Fruit fly (Drosophila melanogaster) whole organism, larva: ENCODE results near the gene Tpc1.

ENCODE experiments used
- noc ChIP-seq: fragments of 200-800 bp; sonication (Bioruptor generic); optimal IDR thresholded peaks from 3 replicates; lab custom pipeline; 2019; ENCODE audit warnings: missing biosample characterization, mild to moderate bottlenecking, missing genetic modification characterization, moderate library complexity

Tpc1 gene

DNA sequence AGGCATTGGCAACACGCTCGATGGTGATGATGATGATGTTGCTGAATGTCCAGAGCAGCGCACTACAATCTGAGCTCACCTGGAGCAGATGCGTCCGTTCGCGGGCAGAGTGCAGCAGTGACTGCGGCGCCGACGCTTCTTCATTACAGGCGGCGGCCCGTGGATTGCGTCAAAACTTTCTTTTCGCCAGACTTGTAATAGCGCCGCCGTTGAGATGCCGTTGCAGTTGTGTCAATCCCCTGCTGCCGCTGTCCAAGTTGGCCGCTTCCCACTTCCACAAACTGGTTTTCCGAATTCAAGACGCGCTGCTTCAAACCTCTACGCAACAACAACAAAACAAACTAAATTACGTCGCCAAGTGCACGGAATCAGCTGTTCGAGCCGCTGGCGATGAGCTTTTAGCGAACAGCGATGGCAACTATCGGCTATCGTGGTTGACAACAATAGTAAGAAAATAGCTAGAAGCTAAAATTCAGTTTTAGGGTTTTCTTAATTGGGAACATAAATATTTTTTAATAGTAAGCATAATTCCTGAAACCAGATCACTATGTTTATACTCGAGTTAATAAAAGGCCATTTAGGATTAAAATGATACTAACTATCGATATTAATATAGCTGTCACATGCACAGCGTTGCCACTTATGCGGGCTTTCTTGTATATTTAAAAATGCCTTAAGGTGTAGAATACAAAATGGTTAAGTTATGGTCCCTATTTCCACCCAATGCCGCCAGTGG lies at the start of gene Tpc1:
Gene Tpc1, minus strand, starts transcription at position 365 of the 736 bp plus-strand sequence.
- TF ChIP-seq noc (tag; lab: Kevin White, UChicago) = no peak

DNA sequence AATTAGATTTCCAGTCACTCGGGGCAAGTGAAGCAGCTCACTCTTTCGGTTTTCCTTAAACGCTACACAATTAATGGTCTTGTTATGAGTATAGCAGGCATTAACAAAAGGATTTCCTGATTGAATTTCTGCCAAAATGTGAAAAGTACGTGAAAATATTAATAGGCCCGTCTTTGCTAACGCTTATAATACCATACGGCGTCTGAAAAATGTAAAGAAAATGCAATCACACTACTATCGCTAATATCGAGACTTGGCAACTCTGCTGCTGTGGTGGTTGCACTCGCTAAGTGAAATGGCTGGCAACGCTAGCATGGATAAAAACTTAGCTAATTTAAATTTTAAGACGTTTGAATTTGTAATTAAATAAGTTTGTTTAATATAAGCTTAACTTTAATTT lies 11.3 kb upstream of the Tpc1 start, which contains the start of gene CG6621:
Gene CG6621, minus strand, starts transcription at position 205 of the 400 bp plus-strand sequence.
- no peak for TF ChIP-seq noc (tag; lab: Kevin White, UChicago)

DNA sequence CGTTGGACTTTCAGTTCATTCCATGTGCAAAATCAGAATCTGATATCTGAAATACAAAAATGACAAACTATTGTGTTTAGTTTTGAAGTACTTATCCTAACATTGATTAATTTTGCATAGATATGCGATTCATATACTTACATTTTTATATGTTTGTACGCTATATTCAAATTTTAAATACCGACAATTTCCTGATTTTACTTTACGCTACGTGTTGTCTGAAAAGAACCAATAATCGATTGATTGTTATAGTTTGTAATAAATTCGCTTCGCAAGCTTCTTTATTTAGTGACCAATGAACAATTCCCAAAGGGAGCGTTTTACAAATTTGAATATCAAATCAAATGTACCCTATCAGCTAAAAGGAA lies 7.5 kb upstream of the Tpc1 start, which contains the start of gene Ak3:
Gene Ak3, minus strand, starts transcription at position 69 of the 368 bp plus-strand sequence.
- TF ChIP-seq noc (tag; lab: Kevin White, UChicago) = no peak

DNA sequence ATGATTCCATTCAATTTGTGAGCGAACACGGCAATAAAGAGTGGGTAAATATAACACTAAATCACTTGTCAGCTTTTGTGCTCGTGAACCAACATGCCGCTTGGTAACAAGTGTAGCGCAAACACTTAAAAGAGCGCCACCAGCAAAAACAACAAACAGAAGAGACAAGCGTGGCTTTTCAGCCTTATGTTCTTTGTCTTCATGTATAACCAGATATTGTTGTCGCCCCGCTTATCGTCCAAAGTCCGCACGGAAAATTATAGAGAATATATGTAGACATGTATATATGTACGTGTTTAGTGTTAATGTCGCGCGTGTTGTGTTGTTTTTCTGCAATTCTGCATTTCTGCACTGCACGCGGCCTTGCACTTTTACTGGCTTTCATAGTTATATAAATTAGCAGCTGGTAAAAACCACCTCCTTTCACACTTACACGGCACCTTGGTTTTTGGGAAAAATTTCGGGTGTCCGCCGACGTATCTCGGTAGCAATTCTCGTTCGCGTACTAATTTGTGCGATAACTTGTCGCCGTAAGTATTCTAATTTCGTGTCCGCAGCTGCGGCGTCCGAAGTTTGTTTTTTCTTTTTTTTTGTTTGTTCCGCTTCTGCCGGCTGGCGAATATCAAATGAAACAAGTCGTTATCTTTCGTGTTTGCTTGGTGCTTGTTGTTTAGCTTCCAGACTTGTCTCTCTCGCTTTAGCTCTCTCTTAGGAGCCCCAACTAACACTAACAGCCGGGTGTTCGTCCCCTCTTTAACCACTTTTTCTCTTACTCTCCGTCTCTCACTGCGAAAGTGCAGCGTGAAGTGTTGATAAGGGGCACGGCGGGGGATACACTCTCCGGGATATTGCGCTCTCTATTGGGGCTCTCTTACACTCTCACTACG lies 6.9 kb upstream of the Tpc1 start:
- TF ChIP-seq noc (tag; lab: Kevin White, UChicago) = peak; percentile 76

DNA sequence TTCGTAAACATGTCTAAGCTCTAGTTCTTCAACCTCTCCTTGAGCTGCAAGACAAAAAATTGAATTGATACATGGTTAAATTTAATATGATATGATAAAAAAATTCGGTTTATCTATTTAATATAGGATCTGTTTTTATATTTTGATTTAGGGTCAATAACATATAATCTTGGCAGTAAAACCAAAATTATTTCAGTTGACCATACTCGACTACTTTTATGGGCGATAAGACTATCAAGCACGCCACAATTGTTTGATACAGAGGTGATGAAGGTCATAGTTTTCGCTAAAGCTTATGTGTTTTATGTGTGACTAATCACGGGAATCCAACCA lies 6.3 kb upstream of the Tpc1 start:
- TF ChIP-seq noc (tag; lab: Kevin White, UChicago) = peak; percentile 48

DNA sequence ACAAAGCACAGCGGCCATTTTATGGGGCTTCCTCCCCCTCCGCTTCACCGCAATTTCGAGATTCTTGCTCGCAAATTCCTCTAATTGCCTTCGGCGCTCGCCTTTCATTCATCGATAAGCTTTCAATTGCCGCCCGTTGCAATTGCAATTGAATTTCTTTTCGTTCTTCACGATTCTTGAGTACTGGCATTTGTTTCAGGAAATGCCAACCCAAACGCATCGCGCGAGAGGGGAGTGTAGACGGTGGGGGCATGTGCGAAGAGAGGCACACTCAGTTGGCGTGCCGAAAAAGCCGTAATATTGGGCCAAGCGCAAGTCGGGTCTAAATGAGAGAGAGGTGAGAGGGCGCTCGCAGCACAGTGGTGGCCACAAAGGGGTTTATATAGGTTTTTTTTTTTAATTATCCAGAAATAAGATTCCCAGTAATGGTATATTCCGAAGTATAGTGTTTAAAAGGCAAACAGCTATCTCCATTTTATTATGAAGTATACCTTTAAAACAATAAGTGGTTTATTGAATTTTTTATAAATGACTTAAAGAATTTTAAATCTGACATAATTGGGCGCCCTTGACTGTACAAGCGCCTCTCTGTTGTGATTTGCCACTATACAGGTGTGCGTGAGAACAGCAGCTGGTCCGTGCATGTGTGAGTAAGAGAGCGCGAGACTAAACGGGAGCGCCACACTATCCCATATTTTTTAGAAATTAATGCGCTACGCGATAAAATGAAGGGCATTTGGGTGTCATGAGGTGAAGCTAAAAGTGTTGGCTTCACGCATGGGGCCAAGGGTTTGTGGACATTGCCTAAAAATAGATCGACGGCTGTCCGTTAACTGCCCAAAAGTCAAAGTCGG lies 4.7 kb upstream of the Tpc1 start:
- peak; percentile 96 for TF ChIP-seq noc (tag; lab: Kevin White, UChicago)

DNA sequence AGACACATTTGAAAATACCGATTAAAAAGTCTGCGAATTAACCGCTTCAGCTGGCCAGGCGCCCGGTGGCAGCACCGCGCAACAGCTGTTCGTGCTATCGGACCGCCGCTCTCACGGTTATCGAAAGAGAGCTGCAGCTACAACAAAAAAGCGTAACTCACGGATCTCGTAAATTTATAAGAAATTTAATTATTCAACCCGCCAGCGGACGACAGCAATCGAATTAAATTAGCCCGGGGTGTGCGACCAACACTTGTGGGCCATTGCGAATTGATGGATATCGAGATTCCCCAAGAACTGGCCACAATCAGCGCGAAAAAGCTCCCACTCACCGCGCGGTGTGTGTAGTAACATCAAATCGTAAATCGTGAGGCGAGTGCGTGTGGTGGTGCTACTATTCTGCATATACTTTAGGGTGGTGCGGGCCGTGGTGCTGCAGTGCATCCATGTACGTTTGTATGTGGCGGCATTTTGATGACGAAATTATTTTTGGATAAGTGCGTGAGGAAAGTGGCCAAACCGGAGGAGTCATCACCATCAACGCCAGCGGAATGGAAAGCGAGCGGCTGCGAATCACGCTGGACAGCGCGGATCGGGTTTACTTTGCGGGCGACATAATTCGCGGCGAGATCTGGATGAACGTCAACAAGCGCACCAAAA lies 3.6 kb upstream of the Tpc1 start, which contains the start of gene Leash:
Gene Leash, plus strand, starts transcription at position 119 of the 660 bp plus-strand sequence.
- no peak for TF ChIP-seq noc (tag; lab: Kevin White, UChicago)

DNA sequence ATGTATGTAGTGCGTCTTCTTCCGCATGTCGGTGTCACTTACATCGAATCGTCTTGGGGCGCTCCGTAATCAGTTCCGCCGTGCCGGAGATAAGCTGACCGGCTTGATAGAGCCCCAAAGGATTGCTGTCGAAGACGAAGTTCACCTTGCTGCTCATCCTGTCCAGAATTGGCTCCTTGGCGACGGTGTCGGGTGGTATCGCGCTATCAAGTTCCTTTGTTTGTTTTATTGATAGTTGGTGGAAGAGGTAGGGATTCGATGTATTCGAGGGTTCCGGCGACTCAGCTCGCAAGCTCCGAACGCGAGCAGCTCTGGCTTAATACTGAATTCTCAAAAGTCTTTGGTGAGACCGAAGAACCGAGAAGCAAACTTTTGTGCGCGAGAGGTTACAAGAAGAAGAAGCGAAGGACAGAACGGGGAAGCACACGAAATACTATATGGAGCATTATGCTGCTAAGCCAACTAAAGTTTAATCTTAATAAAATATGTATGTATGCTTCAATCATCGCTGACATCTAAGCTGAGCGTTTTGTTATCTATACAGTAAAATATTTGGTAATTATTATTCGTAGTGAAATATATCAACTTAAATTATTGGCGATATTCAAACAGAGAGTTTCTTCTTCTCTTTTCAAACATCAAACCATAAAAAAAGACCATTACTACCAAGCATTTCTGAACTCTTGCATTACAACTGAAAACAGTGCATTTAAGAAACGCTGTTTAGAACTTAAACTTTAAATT lies 2.9 kb upstream of the Tpc1 start, which contains the start of gene CG14696:
Gene CG14696, minus strand, starts transcription at position 324 of the 744 bp plus-strand sequence.
- TF ChIP-seq noc (tag; lab: Kevin White, UChicago) = no peak

DNA sequence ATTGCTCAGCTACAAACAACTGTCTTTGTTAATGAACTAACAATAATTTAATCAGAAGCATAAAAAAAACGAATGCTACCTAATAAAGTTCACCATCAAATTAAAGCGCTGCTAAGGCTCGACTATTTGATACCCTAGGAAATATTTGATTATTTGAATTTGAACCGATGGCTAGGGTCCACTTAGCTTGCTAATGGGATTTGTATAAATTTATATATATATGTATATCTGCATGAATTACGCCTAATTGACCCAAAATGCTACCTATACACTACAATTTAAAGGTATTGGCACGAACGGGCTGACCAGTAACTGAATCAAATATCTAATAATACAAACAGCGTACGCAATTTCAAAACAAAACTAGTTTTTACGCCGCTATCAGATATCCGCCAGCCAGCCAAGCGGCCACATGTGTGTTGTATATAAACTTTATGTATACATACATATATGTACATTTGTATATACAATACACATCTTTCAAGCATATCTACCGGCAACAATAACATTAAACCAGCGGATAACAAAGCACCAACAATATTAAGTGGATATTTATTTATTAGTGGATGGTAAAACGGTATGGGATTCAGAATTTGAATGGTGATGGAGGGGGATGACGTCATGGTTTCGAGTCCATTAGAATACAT lies 2.2 kb upstream of the Tpc1 start:
- TF ChIP-seq noc (tag; lab: Kevin White, UChicago) = no peak

DNA sequence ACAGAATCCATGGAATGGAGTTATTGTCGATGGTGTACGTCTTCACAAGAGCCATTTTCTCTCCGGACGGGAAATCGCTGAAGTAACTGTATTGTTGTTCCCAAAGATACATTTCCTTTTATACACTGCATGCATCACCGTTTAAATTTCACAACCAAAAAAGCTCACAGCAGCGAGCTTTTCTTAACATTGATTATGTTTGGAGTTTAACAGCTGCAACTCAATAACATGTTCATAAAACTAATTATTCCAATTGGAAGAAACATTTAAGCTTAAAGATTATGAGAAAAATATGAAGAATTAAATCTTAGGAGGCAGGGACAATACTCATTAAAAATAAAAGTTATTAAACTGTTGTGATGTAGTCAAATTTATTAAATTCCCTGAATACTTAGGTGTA lies 2.8 kb downstream of the Tpc1 start, which contains the start of gene CG14695:
Gene CG14695, minus strand, starts transcription at position 101 of the 400 bp plus-strand sequence.
- no peak for TF ChIP-seq noc (tag; lab: Kevin White, UChicago)

DNA sequence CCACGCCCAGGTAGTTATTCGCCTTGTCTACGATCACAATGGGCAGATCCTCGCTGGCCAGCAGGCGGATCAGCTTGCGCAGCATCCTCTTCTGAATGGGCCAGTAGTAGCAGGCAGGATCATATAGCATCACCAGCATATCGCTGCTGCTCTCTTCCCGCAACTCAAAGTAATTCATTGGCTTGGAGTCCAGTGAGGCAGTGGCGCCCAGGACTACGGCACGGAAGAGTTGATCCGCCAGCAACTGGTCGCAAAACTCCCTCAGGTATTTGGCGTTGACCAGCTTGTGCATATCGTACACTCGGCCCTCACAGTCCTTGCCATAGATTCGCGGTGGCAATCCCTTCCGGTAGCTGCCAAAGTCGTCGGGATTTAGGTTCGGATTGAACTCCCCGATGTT lies 3.4 kb downstream of the Tpc1 start:
- no peak for TF ChIP-seq noc (tag; lab: Kevin White, UChicago)

DNA sequence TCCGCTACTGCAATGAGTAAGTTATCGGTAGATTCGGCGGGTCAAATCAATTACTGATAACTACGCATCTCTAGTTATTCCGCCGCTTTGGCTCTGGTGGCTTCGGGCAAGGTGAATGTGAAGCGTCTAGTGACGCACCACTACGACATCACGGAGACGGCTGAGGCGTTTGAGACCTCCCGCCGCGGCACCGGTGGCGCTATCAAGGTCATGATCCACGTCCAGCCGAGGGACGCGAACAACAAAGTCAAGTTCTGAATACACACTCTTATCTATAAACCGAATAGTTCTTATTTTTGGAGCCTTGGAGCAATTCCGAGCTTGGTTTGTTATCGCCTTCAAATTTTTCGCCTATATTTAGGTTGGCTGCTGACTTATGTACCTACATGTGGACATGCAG lies 4.2 kb downstream of the Tpc1 start:
- peak; percentile 47 for TF ChIP-seq noc (tag; lab: Kevin White, UChicago)
